Worm (Caenorhabditis elegans): ENCODE data around the gene flap-1.

flap-1 gene

ce11 chrIII:6903056-6903977 is 25.3 kb downstream of the flap-1 start, which contains the start of the genes brc-2 and T07E3.3 (continued):
- peak; percentile 74 for TF ChIP-seq aha-1 (tag)
- no peak for TF ChIP-seq fkh-10 (GFP tag; optimal IDR thresholded peaks at IDR 0.05)
- TF ChIP-seq spr-1 (tag; optimal IDR thresholded peaks at IDR 0.05) = no peak

- TF ChIP-seq ceh-20 (GFP tag; IDR thresholded peaks at IDR 0.05) (no peak), ceh-62 (tag; optimal IDR thresholded peaks at IDR 0.05) (no peak), lin-38 (GFP tag; IDR thresholded peaks at IDR 0.05) (peak; percentile 45), zfp-3 (GFP tag; conservative IDR thresholded peaks at IDR 0.05) (0 out of 2 replicates have a peak, but pooled peaks have one; percentile 29), T20F7.1 (GFP tag; optimal IDR thresholded peaks at IDR 0.05) (peak; percentile 31), php-3 (GFP tag; IDR thresholded peaks at IDR 0.05) (peak; percentile 59), mep-1 (tag; optimal IDR thresholded peaks at IDR 0.05) (peak; percentile 66), arid-1 (GFP tag; conservative IDR thresholded peaks at IDR 0.05) (peak; percentile 55; the same call in 1 of the 2 replicates), madf-9 (GFP tag; conservative IDR thresholded peaks at IDR 0.05) (no peak), T26A8.4 (GFP tag; IDR thresholded peaks at IDR 0.05) (peak; percentile 55; the same call in 1 of the 2 replicates), zip-2 (tag; optimal IDR thresholded peaks at IDR 0.05) (peak; percentile 22), Y5F2A.4 (GFP tag; optimal IDR thresholded peaks at IDR 0.05) (no peak), ZK337.2 (GFP tag; IDR thresholded peaks at IDR 0.05) (no peak), F44E2.7 (GFP tag; IDR thresholded peaks at IDR 0.05) (no peak), zag-1 (tag; optimal IDR thresholded peaks at IDR 0.05) (no peak), aha-1 (tag) (peak; percentile 4), daf-16 (GFP tag; optimal IDR thresholded peaks at IDR 0.05) (peak in 1 of 2 experiments; percentile 51), daf-16 (tag; optimal IDR thresholded peaks at IDR 0.05) (no peak)
Observed at ce11 chrIII:6900609-6901008, 28.0 kb downstream of the flap-1 start.

- TF ChIP-seq nhr-111 (GFP tag; optimal IDR thresholded peaks at IDR 0.05) (no peak), nhr-42 (GFP tag; IDR thresholded peaks at IDR 0.05) (no peak), T20F7.1 (GFP tag; optimal IDR thresholded peaks at IDR 0.05) (peak; percentile 51), arid-1 (GFP tag; conservative IDR thresholded peaks at IDR 0.05) (no peak), lin-15B (tag; optimal IDR thresholded peaks at IDR 0.05) (no peak), set-16 (GFP tag; IDR thresholded peaks at IDR 0.05) (no peak), hif-1 (tag; optimal IDR thresholded peaks at IDR 0.05) (no peak), nhr-10 (tag; optimal IDR thresholded peaks at IDR 0.05) (no peak), nhr-28 (tag; optimal IDR thresholded peaks at IDR 0.05) (peak; percentile 80), F10B5.3 (tag; optimal IDR thresholded peaks at IDR 0.05) (no peak), ces-1 (GFP tag; optimal IDR thresholded peaks at IDR 0.05) (no peak), ceh-44 (GFP tag; IDR thresholded peaks at IDR 0.05) (no peak), ZK546.5 (tag; optimal IDR thresholded peaks at IDR 0.05) (no peak), rbr-2 (tag; optimal IDR thresholded peaks at IDR 0.05) (no peak), zfp-3 (GFP tag; conservative IDR thresholded peaks at IDR 0.05) (0 out of 2 replicates have a peak, but pooled peaks have one; percentile 16), daf-16 (GFP tag; optimal IDR thresholded peaks at IDR 0.05) (peak in 1 of 2 experiments; percentile 1), daf-16 (tag; optimal IDR thresholded peaks at IDR 0.05) (peak; percentile 22), unc-62 (GFP tag; optimal IDR thresholded peaks at IDR 0.05 in 1 of 2) (peak in 1 of 2 experiments; percentile 72), unc-62 (tag; optimal IDR thresholded peaks at IDR 0.05) (no peak), spr-3 (GFP tag; optimal IDR thresholded peaks at IDR 0.05) (no peak), F49E8.2 (tag; optimal IDR thresholded peaks at IDR 0.05; ENCODE audit: borderline replicate concordance) (no peak), ztf-11 (tag; optimal IDR thresholded peaks at IDR 0.05) (no peak), zag-1 (tag; optimal IDR thresholded peaks at IDR 0.05) (no peak), mes-2 (tag; optimal IDR thresholded peaks at IDR 0.05; ENCODE audit: poor library complexity, severe bottlenecking) (no peak), lsy-2 (tag; optimal IDR thresholded peaks at IDR 0.05) (peak in 1 of 2 experiments; percentile 44), vab-7 (GFP tag; IDR thresholded peaks at IDR 0.05) (no peak), lin-1 (GFP tag; IDR thresholded peaks at IDR 0.05) (0 out of 2 replicates have a peak, but pooled peaks have one; percentile 31), dmd-6 (GFP tag; IDR thresholded peaks at IDR 0.05) (peak; percentile 74), gei-8 (GFP tag; optimal IDR thresholded peaks at IDR 0.05) (no peak), zfp-2 (tag; optimal IDR thresholded peaks at IDR 0.05) (no peak), Y5F2A.4 (GFP tag; optimal IDR thresholded peaks at IDR 0.05) (no peak), nhr-237 (tag; optimal IDR thresholded peaks at IDR 0.05) (no peak), ceh-82 (tag; optimal IDR thresholded peaks at IDR 0.05) (no peak)
Observed at ce11 chrIII:6898518-6898917, 30.1 kb downstream of the flap-1 start.
